Worm (Caenorhabditis elegans): ENCODE data around the gene ins-39.

Gene ins-39

DNA sequence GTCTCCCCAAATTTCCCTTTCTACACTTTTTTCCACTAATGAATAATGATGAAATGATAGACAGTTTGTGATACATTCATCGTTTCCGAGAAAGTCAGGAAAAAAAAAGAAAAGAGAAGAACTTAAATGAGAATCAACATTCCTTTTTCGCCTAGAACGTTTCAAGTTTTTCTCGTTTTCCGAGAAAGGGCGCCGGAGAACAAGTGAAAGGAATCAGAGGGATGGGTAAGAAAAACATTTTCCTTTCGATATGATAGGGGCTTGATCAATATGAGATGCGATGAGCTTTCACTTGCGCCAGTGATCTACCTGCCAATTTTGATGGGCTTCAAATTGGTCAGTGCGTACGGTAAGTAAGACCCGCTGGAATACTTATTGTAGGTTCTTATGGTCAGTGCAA is 34.8 kb downstream of the ins-39 start:
- no peak for TF ChIP-seq grh-1 (GFP tag; IDR thresholded peaks at IDR 0.05)
- TF ChIP-seq blmp-1 (tag; optimal IDR thresholded peaks at IDR 0.05), result peak; percentile 98

DNA sequence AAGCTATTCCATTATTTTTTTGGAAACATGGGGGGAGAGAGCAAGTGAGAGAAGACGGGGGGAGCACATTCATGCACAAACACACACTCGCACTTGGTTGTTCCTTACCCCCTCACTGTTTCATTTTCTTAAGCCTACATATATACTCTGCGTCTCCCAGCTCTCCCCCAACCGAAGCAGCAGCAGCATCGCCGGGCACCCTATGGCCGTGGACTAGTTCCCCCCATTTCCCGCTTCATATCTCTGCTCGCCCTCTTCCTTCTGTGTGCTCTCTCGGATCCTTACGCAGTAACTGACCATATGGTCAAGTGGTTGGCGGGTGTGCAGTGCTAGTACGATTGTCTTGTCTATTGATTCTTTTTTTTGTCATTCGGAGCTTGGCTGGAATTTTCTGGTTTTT is 42.0 kb downstream of the ins-39 start:
- TF ChIP-seq tlp-1 (tag; optimal IDR thresholded peaks at IDR 0.05), result no peak
- TF ChIP-seq egl-27 (tag; optimal IDR thresholded peaks at IDR 0.05), result peak in 1 of 2 experiments; percentile 24
- TF ChIP-seq hlh-4 (tag; optimal IDR thresholded peaks at IDR 0.05), result no peak
- peak; percentile 67 for TF ChIP-seq elt-2 (tag; optimal IDR thresholded peaks at IDR 0.05)
- TF ChIP-seq rnt-1 (tag; optimal IDR thresholded peaks at IDR 0.05), result peak; percentile 92
- TF ChIP-seq sup-37 (GFP tag; optimal IDR thresholded peaks at IDR 0.05), result peak; percentile 19
- TF ChIP-seq ceh-82 (tag; optimal IDR thresholded peaks at IDR 0.05), result peak; percentile 55 to 90 (median 72)
- TF ChIP-seq elt-3 (tag; optimal IDR thresholded peaks at IDR 0.05), result no peak
- TF ChIP-seq fos-1 (tag; optimal IDR thresholded peaks at IDR 0.05), result peak; percentile 74
- peak; percentile 24 for TF ChIP-seq C04F5.9 (tag; optimal IDR thresholded peaks at IDR 0.05)
- TF ChIP-seq ztf-4 (tag; optimal IDR thresholded peaks at IDR 0.05), result peak; percentile 28
- TF ChIP-seq ceh-90 (tag; optimal IDR thresholded peaks at IDR 0.05), result peak; percentile 25
- TF ChIP-seq nhr-77 (tag; optimal IDR thresholded peaks at IDR 0.05), result peak; percentile 7
- peak; percentile 64 for TF ChIP-seq C16A3.4 (tag; optimal IDR thresholded peaks at IDR 0.05)
- TF ChIP-seq unc-130 (tag; optimal IDR thresholded peaks at IDR 0.05), result no peak
- peak; percentile 50 to 75 for TF ChIP-seq lsy-2 (tag; optimal IDR thresholded peaks at IDR 0.05)
- TF ChIP-seq mep-1 (tag; optimal IDR thresholded peaks at IDR 0.05), result peak; percentile 47
- no peak for TF ChIP-seq vab-15 (tag; optimal IDR thresholded peaks at IDR 0.05)
- TF ChIP-seq efl-1 (optimal IDR thresholded peaks at IDR 0.05), result peak; percentile 48 to 74
- TF ChIP-seq efl-1 (GFP tag; optimal IDR thresholded peaks at IDR 0.05 in 1 of 2), result peak in 1 of 2 experiments; percentile 22
- peak; percentile 68 for TF ChIP-seq tbx-2 (tag; optimal IDR thresholded peaks at IDR 0.05)
- TF ChIP-seq nhr-20 (tag; optimal IDR thresholded peaks at IDR 0.05), result peak; percentile 68
- peak; percentile 33 for TF ChIP-seq fkh-4 (tag; optimal IDR thresholded peaks at IDR 0.05; ENCODE audit: borderline replicate concordance)
- TF ChIP-seq isw-1 (GFP tag; IDR thresholded peaks at IDR 0.05), result peak; percentile 56
- TF ChIP-seq nhr-19 (GFP tag; conservative IDR thresholded peaks at IDR 0.05), result peak; percentile 59
- no peak for TF ChIP-seq zip-4 (GFP tag; optimal IDR thresholded peaks at IDR 0.05)
- TF ChIP-seq sptf-1 (tag; optimal IDR thresholded peaks at IDR 0.05), result no peak
- TF ChIP-seq pqm-1 (tag; optimal IDR thresholded peaks at IDR 0.05), result no peak
- TF ChIP-seq lin-35 (GFP tag; optimal IDR thresholded peaks at IDR 0.05), result peak; percentile 61 to 69
- peak; percentile 57 for TF ChIP-seq xbp-1 (tag; optimal IDR thresholded peaks at IDR 0.05)
- peak; percentile 71 for TF ChIP-seq dsc-1 (tag; optimal IDR thresholded peaks at IDR 0.05)
- peak; percentile 70 for TF ChIP-seq jun-1 (tag; optimal IDR thresholded peaks at IDR 0.05)
- peak; percentile 84 for TF ChIP-seq nhr-71 (tag; optimal IDR thresholded peaks at IDR 0.05)
- no peak for TF ChIP-seq aha-1 (tag; optimal IDR thresholded peaks at IDR 0.05)
- peak; percentile 92 for TF ChIP-seq skn-1 (tag; optimal IDR thresholded peaks at IDR 0.05)
- peak; percentile 17 for TF ChIP-seq zag-1 (tag; optimal IDR thresholded peaks at IDR 0.05)
- TF ChIP-seq lin-15B (tag; optimal IDR thresholded peaks at IDR 0.05), result peak; percentile 3
- TF ChIP-seq nhr-12 (tag; optimal IDR thresholded peaks at IDR 0.05), result no peak
- TF ChIP-seq nhr-47 (tag; optimal IDR thresholded peaks at IDR 0.05), result peak; percentile 74
- TF ChIP-seq ets-5 (GFP tag; IDR thresholded peaks at IDR 0.05), result 0 out of 2 replicates have a peak, but pooled peaks have one; percentile 53
- peak; percentile 1 for TF ChIP-seq ceh-8 (GFP tag; optimal IDR thresholded peaks at IDR 0.05)
- peak; percentile 49 for TF ChIP-seq lin-13 (GFP tag; optimal IDR thresholded peaks at IDR 0.05)
- peak; percentile 53 for TF ChIP-seq fkh-10 (GFP tag; optimal IDR thresholded peaks at IDR 0.05)
- peak; percentile 40 to 64 (median 52) for TF ChIP-seq dpl-1 (GFP tag; optimal IDR thresholded peaks at IDR 0.05)
- TF ChIP-seq nhr-90 (tag; optimal IDR thresholded peaks at IDR 0.05; ENCODE audit: poor library complexity), result peak; percentile 26
- peak; percentile 96 for TF ChIP-seq lin-14 (GFP tag; optimal IDR thresholded peaks at IDR 0.05)
- TF ChIP-seq fkh-8 (tag; optimal IDR thresholded peaks at IDR 0.05), result peak; percentile 82
- TF ChIP-seq snpc-4 (tag; optimal IDR thresholded peaks at IDR 0.05), result peak; percentile 34
- TF ChIP-seq swsn-7 (tag; optimal IDR thresholded peaks at IDR 0.05), result peak; percentile 75
- peak; percentile 76 for TF ChIP-seq snu-23 (GFP tag; optimal IDR thresholded peaks at IDR 0.05)

All from whole organism, L1 larva.